Worm (Caenorhabditis elegans): ENCODE results near the gene F46G10.2.

Gene F46G10.2

DNA sequence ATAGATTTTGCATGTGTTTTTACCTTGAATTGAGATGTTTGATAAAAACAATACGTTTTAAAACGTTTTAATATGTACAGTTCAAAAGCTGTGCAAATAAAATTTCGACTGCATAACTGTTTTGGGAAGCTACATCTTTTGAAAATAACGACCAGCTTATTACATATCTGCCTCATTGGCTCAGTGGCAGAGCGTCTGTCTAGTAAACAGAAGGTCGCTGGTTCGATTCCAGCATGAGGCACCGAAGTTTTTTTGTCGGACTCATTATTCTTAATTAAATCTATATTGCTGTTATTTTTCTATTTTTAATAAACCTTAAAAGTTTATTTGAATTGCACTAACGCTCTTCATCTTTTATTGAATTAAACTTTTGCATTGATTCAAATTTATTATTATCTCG, 29.7 kb upstream of the F46G10.2 start:
- no peak for TF ChIP-seq med-1 (GFP tag; optimal IDR thresholded peaks at IDR 0.05; ENCODE audit: insufficient read depth)
- TF ChIP-seq T22C8.4 (GFP tag; IDR thresholded peaks at IDR 0.05) = no peak
- no peak for TF ChIP-seq cog-1 (tag; optimal IDR thresholded peaks at IDR 0.05)
- TF ChIP-seq flt-1 (GFP tag; IDR thresholded peaks at IDR 0.05) = no peak
- TF ChIP-seq klf-2 (GFP tag; conservative IDR thresholded peaks at IDR 0.05) = no peak
- no peak for TF ChIP-seq tab-1 (GFP tag; IDR thresholded peaks at IDR 0.05)
- no peak for TF ChIP-seq ref-1 (GFP tag; conservative IDR thresholded peaks at IDR 0.05)
- TF ChIP-seq ztf-23 (GFP tag; IDR thresholded peaks at IDR 0.05) = no peak
- no peak for TF ChIP-seq ztf-29 (GFP tag; IDR thresholded peaks at IDR 0.05)

DNA sequence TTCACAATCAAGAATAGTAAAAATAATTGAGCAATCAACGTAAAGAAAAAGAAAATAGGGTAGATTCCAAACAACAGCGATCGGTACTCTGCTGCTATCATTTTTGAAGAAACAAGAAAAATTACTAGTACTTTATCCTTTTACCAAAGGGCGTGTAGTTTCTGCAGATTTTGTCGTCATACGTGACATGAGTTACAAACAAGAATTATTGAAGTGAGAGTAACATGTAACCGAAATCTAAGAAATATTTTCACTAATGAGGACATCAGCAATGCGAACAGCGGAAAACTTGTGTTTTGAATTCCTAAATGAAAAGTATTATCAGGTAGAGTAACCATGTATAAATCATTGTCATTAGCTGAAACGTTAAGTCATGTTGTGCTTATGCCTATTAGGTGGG, 28.1 kb upstream of the F46G10.2 start, which contains the start of gene srd-36:
TSS of gene srd-36 (minus strand) at position 101 of the 400 bp plus-strand sequence.
- TF ChIP-seq ztf-29 (GFP tag; IDR thresholded peaks at IDR 0.05) (no peak), med-1 (GFP tag; optimal IDR thresholded peaks at IDR 0.05; ENCODE audit: insufficient read depth) (no peak), cog-1 (tag; optimal IDR thresholded peaks at IDR 0.05) (no peak), ref-1 (GFP tag; conservative IDR thresholded peaks at IDR 0.05) (no peak), klf-2 (GFP tag; conservative IDR thresholded peaks at IDR 0.05) (no peak), tab-1 (GFP tag; IDR thresholded peaks at IDR 0.05) (no peak), T22C8.4 (GFP tag; IDR thresholded peaks at IDR 0.05) (no peak), flt-1 (GFP tag; IDR thresholded peaks at IDR 0.05) (no peak), ztf-23 (GFP tag; IDR thresholded peaks at IDR 0.05) (no peak)

DNA sequence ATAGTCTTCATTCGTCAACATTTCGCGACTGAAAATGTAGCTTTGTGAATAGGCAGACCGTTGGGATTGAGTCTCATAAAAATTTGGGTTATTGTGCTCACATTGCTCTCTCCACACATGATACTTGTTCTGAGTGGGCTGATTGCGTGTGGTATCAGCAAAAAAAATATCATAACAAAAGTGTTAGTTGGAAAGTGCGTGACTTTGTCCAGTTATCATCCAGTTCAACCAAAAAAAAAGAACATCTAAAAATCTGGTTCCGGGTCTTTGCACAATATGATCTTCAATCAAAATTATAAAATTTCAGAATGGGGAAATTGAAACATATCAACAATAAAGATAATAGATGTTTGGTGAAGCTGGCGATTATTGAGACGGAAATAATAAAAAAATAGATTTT, 22.3 kb upstream of the F46G10.2 start, which contains the start of gene srd-39:
TSS of gene srd-39 (minus strand) at position 101 of the 400 bp plus-strand sequence.
- TF ChIP-seq cog-1 (tag; optimal IDR thresholded peaks at IDR 0.05) = no peak
- no peak for TF ChIP-seq ztf-23 (GFP tag; IDR thresholded peaks at IDR 0.05)
- no peak for TF ChIP-seq med-1 (GFP tag; optimal IDR thresholded peaks at IDR 0.05; ENCODE audit: insufficient read depth)
- TF ChIP-seq tab-1 (GFP tag; IDR thresholded peaks at IDR 0.05) = no peak
- TF ChIP-seq ref-1 (GFP tag; conservative IDR thresholded peaks at IDR 0.05) = no peak
- TF ChIP-seq ztf-29 (GFP tag; IDR thresholded peaks at IDR 0.05) = no peak
- TF ChIP-seq flt-1 (GFP tag; IDR thresholded peaks at IDR 0.05) = no peak
- no peak for TF ChIP-seq klf-2 (GFP tag; conservative IDR thresholded peaks at IDR 0.05)
- no peak for TF ChIP-seq T22C8.4 (GFP tag; IDR thresholded peaks at IDR 0.05)

- no peak for TF ChIP-seq klf-2 (GFP tag; conservative IDR thresholded peaks at IDR 0.05)
- TF ChIP-seq T22C8.4 (GFP tag; IDR thresholded peaks at IDR 0.05) = no peak
- TF ChIP-seq ztf-29 (GFP tag; IDR thresholded peaks at IDR 0.05) = no peak
- TF ChIP-seq tab-1 (GFP tag; IDR thresholded peaks at IDR 0.05) = no peak
- TF ChIP-seq cog-1 (tag; optimal IDR thresholded peaks at IDR 0.05) = no peak
- TF ChIP-seq med-1 (GFP tag; optimal IDR thresholded peaks at IDR 0.05; ENCODE audit: insufficient read depth) = no peak
- no peak for TF ChIP-seq ztf-23 (GFP tag; IDR thresholded peaks at IDR 0.05)
- no peak for TF ChIP-seq ref-1 (GFP tag; conservative IDR thresholded peaks at IDR 0.05)
- TF ChIP-seq flt-1 (GFP tag; IDR thresholded peaks at IDR 0.05) = no peak
These were observed 19.4 kb upstream of the F46G10.2 start, which contains the start of gene srd-42 for ce11 chrX:13303357-13303756. srd-42 (minus strand) TSS chrX:13303457.

ce11 chrX:13305779-13306178, 17.0 kb upstream of the F46G10.2 start, which contains the start of gene srd-43:
srd-43 (minus strand) TSS chrX:13305844.
- TF ChIP-seq flt-1 (GFP tag; IDR thresholded peaks at IDR 0.05) (no peak), cog-1 (tag; optimal IDR thresholded peaks at IDR 0.05) (no peak), med-1 (GFP tag; optimal IDR thresholded peaks at IDR 0.05; ENCODE audit: insufficient read depth) (no peak), klf-2 (GFP tag; conservative IDR thresholded peaks at IDR 0.05) (no peak), tab-1 (GFP tag; IDR thresholded peaks at IDR 0.05) (no peak), ztf-23 (GFP tag; IDR thresholded peaks at IDR 0.05) (no peak), T22C8.4 (GFP tag; IDR thresholded peaks at IDR 0.05) (no peak), ref-1 (GFP tag; conservative IDR thresholded peaks at IDR 0.05) (no peak), ztf-29 (GFP tag; IDR thresholded peaks at IDR 0.05) (no peak)

- TF ChIP-seq T22C8.4 (GFP tag; IDR thresholded peaks at IDR 0.05) = peak; percentile 95
- TF ChIP-seq ref-1 (GFP tag; conservative IDR thresholded peaks at IDR 0.05) = peak; percentile 91
- peak; percentile 97 for TF ChIP-seq cog-1 (tag; optimal IDR thresholded peaks at IDR 0.05)
- peak; percentile 97 for TF ChIP-seq flt-1 (GFP tag; IDR thresholded peaks at IDR 0.05)
- TF ChIP-seq tab-1 (GFP tag; IDR thresholded peaks at IDR 0.05) = peak; percentile 96
- TF ChIP-seq klf-2 (GFP tag; conservative IDR thresholded peaks at IDR 0.05) = peak; percentile 94
- peak; percentile 65 for TF ChIP-seq med-1 (GFP tag; optimal IDR thresholded peaks at IDR 0.05; ENCODE audit: insufficient read depth)
- peak; percentile 96 for TF ChIP-seq ztf-29 (GFP tag; IDR thresholded peaks at IDR 0.05)
- peak; percentile 97 for TF ChIP-seq ztf-23 (GFP tag; IDR thresholded peaks at IDR 0.05)
These were observed 15.8 kb upstream of the F46G10.2 start for ce11 chrX:13306869-13307446.

ce11 chrX:13307852-13308251, 14.9 kb upstream of the F46G10.2 start:
- TF ChIP-seq klf-2 (GFP tag; conservative IDR thresholded peaks at IDR 0.05) = no peak
- no peak for TF ChIP-seq ztf-29 (GFP tag; IDR thresholded peaks at IDR 0.05)
- no peak for TF ChIP-seq flt-1 (GFP tag; IDR thresholded peaks at IDR 0.05)
- no peak for TF ChIP-seq ref-1 (GFP tag; conservative IDR thresholded peaks at IDR 0.05)
- no peak for TF ChIP-seq cog-1 (tag; optimal IDR thresholded peaks at IDR 0.05)
- no peak for TF ChIP-seq tab-1 (GFP tag; IDR thresholded peaks at IDR 0.05)

DNA sequence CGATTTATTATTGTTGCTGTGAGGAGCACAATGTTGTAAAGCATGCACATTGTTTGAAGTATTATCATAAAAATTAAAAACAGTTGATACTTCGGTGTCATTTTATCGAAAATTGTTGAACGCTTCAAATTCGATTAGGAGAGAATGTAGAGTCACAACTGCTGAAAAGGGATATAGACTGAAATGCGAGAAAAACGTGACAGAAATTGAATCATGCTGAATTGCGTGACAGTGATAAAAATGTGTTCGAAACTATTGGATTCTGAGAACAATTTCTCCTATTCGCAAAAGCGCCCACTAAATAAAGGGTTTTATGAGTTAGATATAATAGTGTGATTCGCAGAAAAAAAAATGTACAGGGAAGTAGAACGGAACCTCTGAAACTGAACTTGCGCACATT, 14.0 kb upstream of the F46G10.2 start, which contains the start of gene srxa-8:
TSS of gene srxa-8 (minus strand) at position 101 of the 400 bp plus-strand sequence.
- no peak for TF ChIP-seq cog-1 (tag; optimal IDR thresholded peaks at IDR 0.05)
- TF ChIP-seq ztf-23 (GFP tag; IDR thresholded peaks at IDR 0.05) = no peak
- no peak for TF ChIP-seq klf-2 (GFP tag; conservative IDR thresholded peaks at IDR 0.05)
- TF ChIP-seq flt-1 (GFP tag; IDR thresholded peaks at IDR 0.05) = no peak
- no peak for TF ChIP-seq T22C8.4 (GFP tag; IDR thresholded peaks at IDR 0.05)
- no peak for TF ChIP-seq med-1 (GFP tag; optimal IDR thresholded peaks at IDR 0.05; ENCODE audit: insufficient read depth)
- TF ChIP-seq ref-1 (GFP tag; conservative IDR thresholded peaks at IDR 0.05) = no peak
- TF ChIP-seq ztf-29 (GFP tag; IDR thresholded peaks at IDR 0.05) = no peak
- TF ChIP-seq tab-1 (GFP tag; IDR thresholded peaks at IDR 0.05) = no peak

DNA sequence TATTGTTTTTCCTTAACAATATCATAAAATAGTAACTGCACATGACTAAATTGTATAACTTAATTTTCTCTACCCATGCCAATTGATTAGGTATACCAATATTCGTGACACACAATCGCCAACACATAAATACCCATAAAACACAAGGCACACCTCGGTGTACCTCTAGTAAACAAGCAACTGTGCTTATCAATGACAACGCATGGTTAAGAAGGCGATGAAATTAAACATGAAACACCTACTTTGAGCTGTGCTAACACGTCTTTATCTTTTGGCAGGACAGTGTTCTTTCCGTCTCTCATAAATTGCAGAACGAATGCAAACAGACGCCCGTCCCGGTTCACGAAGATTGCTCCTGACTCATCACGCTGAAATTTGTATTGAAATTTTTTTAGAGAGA, 12.0 kb upstream of the F46G10.2 start:
- TF ChIP-seq ref-1 (GFP tag; conservative IDR thresholded peaks at IDR 0.05) (no peak), tab-1 (GFP tag; IDR thresholded peaks at IDR 0.05) (no peak), med-1 (GFP tag; optimal IDR thresholded peaks at IDR 0.05; ENCODE audit: insufficient read depth) (no peak), ztf-29 (GFP tag; IDR thresholded peaks at IDR 0.05) (no peak), cog-1 (tag; optimal IDR thresholded peaks at IDR 0.05) (no peak), flt-1 (GFP tag; IDR thresholded peaks at IDR 0.05) (no peak), T22C8.4 (GFP tag; IDR thresholded peaks at IDR 0.05) (no peak), ztf-23 (GFP tag; IDR thresholded peaks at IDR 0.05) (no peak), klf-2 (GFP tag; conservative IDR thresholded peaks at IDR 0.05) (no peak)

Measured in whole organism, midembryonic.